Worm (Caenorhabditis elegans) whole organism, L1 larva: ENCODE measurements around the gene Y40B10A.5.
A peak's percentile ranks its signal among the peaks of the same experiment; 100 is the strongest.

Experiments
- C16A3.4 ChIP-seq: fragments of 150-350 bp; optimal IDR thresholded peaks from 2 replicates; lab custom pipeline; 2014; ENCODE audit warnings: missing biosample characterization, missing genetic modification characterization
- C34B4.2 ChIP-seq: sonication (generic microtip); optimal IDR thresholded peaks from 2 replicates; lab custom pipeline; 2017; ENCODE audit warnings: mild to moderate bottlenecking, missing genetic modification characterization, missing compliant biosample characterization
- F16B12.6 ChIP-seq: fragments of 150-350 bp; optimal IDR thresholded peaks from 2 replicates; lab custom pipeline; 2014; ENCODE audit warnings: missing biosample characterization, missing genetic modification characterization
- alr-1 ChIP-seq: fragments of 200-800 bp; sonication (Bioruptor generic); optimal IDR thresholded peaks from 2 replicates; lab custom pipeline; 2018; ENCODE audit warnings: borderline replicate concordance, mild to moderate bottlenecking, missing genetic modification characterization, missing compliant biosample characterization
- blmp-1 ChIP-seq: fragments of 150-350 bp; optimal IDR thresholded peaks from 2 replicates; lab custom pipeline; 2014; ENCODE audit warnings: missing biosample characterization, missing genetic modification characterization
- ceh-8 ChIP-seq: fragments of 200-800 bp; sonication (Bioruptor generic); optimal IDR thresholded peaks from 2 replicates; lab custom pipeline; 2018; ENCODE audit warnings: mild to moderate bottlenecking, missing genetic modification characterization, moderate library complexity, missing compliant biosample characterization
- ceh-82 ChIP-seq, 3 experiments: fragments of 150-350 bp in 1 of 3; sonication (generic microtip) in 2 of 3; optimal IDR thresholded peaks; 2 replicates each; lab custom pipeline; 2014 to 2017; ENCODE audit warnings: missing biosample characterization in 3 of 3, missing genetic modification characterization in 3 of 3
- ceh-88 ChIP-seq: fragments of 200-800 bp; sonication (Bioruptor generic); IDR thresholded peaks from 2 replicates; pipeline ENCODE4 v1.3.6; 2022; ENCODE audit warnings: missing genetic modification characterization, missing compliant biosample characterization
- ceh-90 ChIP-seq: sonication (generic microtip); optimal IDR thresholded peaks from 2 replicates; lab custom pipeline; 2016; ENCODE audit warnings: missing genetic modification characterization, missing compliant biosample characterization
- dpl-1 ChIP-seq, 3 experiments: fragments of 150-350 bp in 2 of 3; sonication (generic microtip) in 1 of 3; optimal IDR thresholded peaks; 2 replicates each; lab custom pipeline; 2014 to 2017; ENCODE audit warnings: missing biosample characterization in 3 of 3, missing genetic modification characterization in 3 of 3, missing genetic modification reagents in 3 of 3
- efl-1 ChIP-seq, 4 experiments: fragments of 150-350 bp; optimal IDR thresholded peaks in 3 of 4; peaks in 1 of 4; 1 replicate in 1 of 4; 2 replicates in 3 of 4; lab custom pipeline; 2014; ENCODE audit warnings: missing biosample characterization in 2 of 4, missing genetic modification characterization in 2 of 4, missing genetic modification reagents in 2 of 4
- efl-3 ChIP-seq: fragments of 200-800 bp; sonication (Bioruptor generic); optimal IDR thresholded peaks from 2 replicates; lab custom pipeline; 2018; ENCODE audit warnings: mild to moderate bottlenecking, missing genetic modification characterization, missing compliant biosample characterization
- egl-13 ChIP-seq: sonication (generic microtip); optimal IDR thresholded peaks from 2 replicates; lab custom pipeline; 2016; ENCODE audit warnings: missing genotype, missing genetic modification reagents, missing genetic modification characterization, missing compliant biosample characterization
- elt-3 ChIP-seq, 6 experiments: fragments of 150-350 bp in 1 of 6; sonication (generic microtip); optimal IDR thresholded peaks; 2 replicates each; lab custom pipeline; 2017 to 2018; ENCODE audit warnings: missing biosample characterization in 6 of 6, missing genetic modification characterization in 6 of 6, inconsistent platforms in 1 of 6
- ets-5 ChIP-seq: fragments of 200-800 bp; sonication (Bioruptor generic); IDR thresholded peaks from 2 replicates; pipeline ENCODE4 v1.3.6; 2022; ENCODE audit warnings: missing genetic modification characterization, missing compliant biosample characterization
- fkh-10 ChIP-seq: sonication (generic microtip); optimal IDR thresholded peaks from 2 replicates; lab custom pipeline; 2017; ENCODE audit warnings: missing biosample characterization, missing genetic modification reagents, missing genetic modification characterization
- fkh-8 ChIP-seq: sonication (generic microtip); optimal IDR thresholded peaks from 2 replicates; lab custom pipeline; 2016; ENCODE audit warnings: mild to moderate bottlenecking, missing genetic modification characterization, missing compliant biosample characterization
- fos-1 ChIP-seq: fragments of 150-350 bp; optimal IDR thresholded peaks from 2 replicates; lab custom pipeline; 2014; ENCODE audit warnings: missing biosample characterization, missing genetic modification characterization
- grh-1 ChIP-seq: fragments of 200-800 bp; sonication (Bioruptor generic); IDR thresholded peaks from 2 replicates; pipeline ENCODE4 v1.3.6; 2022; ENCODE audit warnings: missing genetic modification reagents, missing genetic modification characterization, missing compliant biosample characterization
- hlh-17 ChIP-seq: fragments of 200-800 bp; sonication (Bioruptor generic); optimal IDR thresholded peaks from 2 replicates; lab custom pipeline; 2018; ENCODE audit warnings: missing genetic modification characterization, mild to moderate bottlenecking, missing compliant biosample characterization, moderate library complexity, borderline replicate concordance
- hlh-4 ChIP-seq: sonication (generic microtip); optimal IDR thresholded peaks from 2 replicates; lab custom pipeline; 2016; ENCODE audit warnings: mild to moderate bottlenecking, missing genetic modification characterization, missing compliant biosample characterization
- hpl-2 ChIP-seq: fragments of 150-350 bp; optimal IDR thresholded peaks from 2 replicates; lab custom pipeline; 2014; ENCODE audit warnings: missing biosample characterization, missing genetic modification reagents, missing genetic modification characterization
- irx-1 ChIP-seq: sonication (generic microtip); optimal IDR thresholded peaks from 2 replicates; lab custom pipeline; 2016; ENCODE audit warnings: missing genetic modification characterization, missing compliant biosample characterization
- jun-1 ChIP-seq: fragments of 150-350 bp; optimal IDR thresholded peaks from 2 replicates; lab custom pipeline; 2014; ENCODE audit warnings: missing biosample characterization, missing genetic modification reagents, missing genetic modification characterization
- lin-15B ChIP-seq: fragments of 150-350 bp; sonication (generic microtip); optimal IDR thresholded peaks from 3 replicates; lab custom pipeline; 2014; ENCODE audit warnings: missing biosample characterization, missing genetic modification characterization
- lin-35 ChIP-seq, 2 experiments: fragments of 150-350 bp; optimal IDR thresholded peaks; 2 replicates each; lab custom pipeline; 2014; ENCODE audit warnings: missing biosample characterization in 2 of 2, missing genetic modification characterization in 2 of 2, missing genetic modification reagents in 2 of 2
- lir-3 ChIP-seq: sonication (generic microtip); optimal IDR thresholded peaks from 2 replicates; lab custom pipeline; 2016; ENCODE audit warnings: mild to moderate bottlenecking, missing genetic modification characterization, moderate library complexity, missing compliant biosample characterization; ENCODE audit not compliant: poor library complexity
- lsy-2 ChIP-seq, 2 experiments: fragments of 150-350 bp; optimal IDR thresholded peaks; 2 replicates each; lab custom pipeline; 2014; ENCODE audit warnings: missing biosample characterization in 2 of 2, missing genetic modification characterization in 2 of 2
- mef-2 ChIP-seq: fragments of 150-350 bp; optimal IDR thresholded peaks from 2 replicates; lab custom pipeline; 2014; ENCODE audit warnings: missing biosample characterization, missing genetic modification characterization
- nhr-12 ChIP-seq: sonication (generic microtip); optimal IDR thresholded peaks from 2 replicates; lab custom pipeline; 2017; ENCODE audit warnings: missing biosample characterization, missing genetic modification characterization
- nhr-19 ChIP-seq: fragments of 200-800 bp; sonication (Bioruptor generic); conservative IDR thresholded peaks from 2 replicates; pipeline ENCODE4 v1.3.6; 2022; ENCODE audit warnings: missing genetic modification characterization, missing compliant biosample characterization
- nhr-20 ChIP-seq: sonication (generic microtip); optimal IDR thresholded peaks from 2 replicates; lab custom pipeline; 2016; ENCODE audit warnings: mild to moderate bottlenecking, missing genetic modification characterization, missing compliant biosample characterization
- nhr-237 ChIP-seq: fragments of 150-350 bp; optimal IDR thresholded peaks from 2 replicates; lab custom pipeline; 2014; ENCODE audit warnings: missing biosample characterization, missing genetic modification characterization
- nhr-28 ChIP-seq: fragments of 150-350 bp; optimal IDR thresholded peaks from 2 replicates; lab custom pipeline; 2014; ENCODE audit warnings: missing biosample characterization, missing genetic modification characterization
- nhr-71 ChIP-seq: sonication (generic microtip); optimal IDR thresholded peaks from 2 replicates; lab custom pipeline; 2016; ENCODE audit warnings: mild to moderate bottlenecking, missing genetic modification characterization, moderate library complexity, missing compliant biosample characterization
- nhr-85 ChIP-seq: sonication (generic microtip); peaks from one replicate; lab custom pipeline; 2016; ENCODE audit warnings: missing genetic modification characterization, inconsistent platforms, missing compliant biosample characterization
- nhr-90 ChIP-seq: sonication (generic microtip); optimal IDR thresholded peaks from 2 replicates; lab custom pipeline; 2016; ENCODE audit warnings: mild to moderate bottlenecking, missing genetic modification characterization, missing compliant biosample characterization; ENCODE audit not compliant: poor library complexity
- pax-3 ChIP-seq: fragments of 200-800 bp; sonication (Bioruptor generic); optimal IDR thresholded peaks from 2 replicates; lab custom pipeline; 2018; ENCODE audit warnings: mild to moderate bottlenecking, missing genetic modification characterization, moderate library complexity, missing compliant biosample characterization
- pqm-1 ChIP-seq: sonication (generic microtip); optimal IDR thresholded peaks from 3 replicates; lab custom pipeline; 2017; ENCODE audit warnings: missing biosample characterization, missing genetic modification characterization
- rnt-1 ChIP-seq: sonication (generic microtip); optimal IDR thresholded peaks from 2 replicates; lab custom pipeline; 2016; ENCODE audit warnings: mild to moderate bottlenecking, missing genetic modification characterization, moderate library complexity, missing compliant biosample characterization
- skn-1 ChIP-seq: fragments of 150-350 bp; optimal IDR thresholded peaks from 2 replicates; lab custom pipeline; 2014; ENCODE audit warnings: missing biosample characterization, missing genetic modification characterization
- snpc-4 ChIP-seq: fragments of 150-350 bp; optimal IDR thresholded peaks from 2 replicates; lab custom pipeline; 2014; ENCODE audit warnings: missing biosample characterization, missing genetic modification characterization
- snu-23 ChIP-seq: sonication (generic microtip); optimal IDR thresholded peaks from 2 replicates; lab custom pipeline; 2016; ENCODE audit warnings: missing genetic modification characterization, missing compliant biosample characterization
- sox-4 ChIP-seq: sonication (generic microtip); optimal IDR thresholded peaks from 2 replicates; lab custom pipeline; 2016; ENCODE audit warnings: missing genetic modification characterization, missing compliant biosample characterization
- sptf-1 ChIP-seq: fragments of 150-350 bp; optimal IDR thresholded peaks from 2 replicates; lab custom pipeline; 2014; ENCODE audit warnings: missing biosample characterization, missing genetic modification characterization
- tbx-2 ChIP-seq: sonication (generic microtip); optimal IDR thresholded peaks from 2 replicates; lab custom pipeline; 2016; ENCODE audit warnings: missing genetic modification characterization, missing compliant biosample characterization
- unc-30 ChIP-seq: sonication (generic microtip); optimal IDR thresholded peaks from 2 replicates; lab custom pipeline; 2017; ENCODE audit warnings: missing biosample characterization, missing genetic modification characterization
- unc-62 ChIP-seq: fragments of 150-350 bp; optimal IDR thresholded peaks from 2 replicates; lab custom pipeline; 2014; ENCODE audit warnings: missing biosample characterization, missing genetic modification reagents, missing genetic modification characterization
- vab-15 ChIP-seq: sonication (generic microtip); optimal IDR thresholded peaks from 2 replicates; lab custom pipeline; 2017; ENCODE audit warnings: missing genotype, mild to moderate bottlenecking, missing genetic modification characterization, missing compliant biosample characterization
- zip-4 ChIP-seq: fragments of 200-800 bp; sonication (Bioruptor generic); optimal IDR thresholded peaks from 2 replicates; lab custom pipeline; 2018; ENCODE audit warnings: mild to moderate bottlenecking, missing genetic modification characterization, moderate library complexity, missing compliant biosample characterization
- ztf-11 ChIP-seq, 2 experiments: sonication (generic microtip); optimal IDR thresholded peaks; 2 replicates each; lab custom pipeline; 2016 to 2017; ENCODE audit warnings: missing genetic modification characterization in 2 of 2, missing biosample characterization in 1 of 2, missing compliant biosample characterization in 1 of 2
- ztf-4 ChIP-seq: fragments of 150-350 bp; optimal IDR thresholded peaks from 2 replicates; lab custom pipeline; 2014; ENCODE audit warnings: missing biosample characterization, missing genetic modification characterization

The Y40B10A.5 gene

ce11 chrV:2066780-2067179 lies 20.9 kb upstream of the Y40B10A.5 start, which contains the start of gene nhr-86:
nhr-86 (minus strand) TSS chrV:2066850.
- no peak for TF ChIP-seq hpl-2 (GFP tag; lab: Kevin White, UChicago)
- TF ChIP-seq blmp-1 (tag; lab: Kevin White, UChicago): peak; percentile 54
- peak; percentile 27 for TF ChIP-seq nhr-20 (tag; lab: Kevin White, UChicago)
- TF ChIP-seq lir-3 (tag; lab: Kevin White, UChicago): no peak
- TF ChIP-seq ceh-8: no peak
- no peak for TF ChIP-seq efl-3 (GFP tag; lab: Kevin White, UChicago)
- TF ChIP-seq fos-1 (tag; lab: Kevin White, UChicago): no peak
- no peak for TF ChIP-seq zip-4 (GFP tag; lab: Kevin White, UChicago)
- no peak for TF ChIP-seq ceh-90
- TF ChIP-seq jun-1 (tag; lab: Kevin White, UChicago): no peak
- TF ChIP-seq pqm-1 (tag; lab: Kevin White, UChicago): no peak
- TF ChIP-seq lin-15B (tag; lab: Kevin White, UChicago): no peak
- no peak for TF ChIP-seq mef-2 (tag; lab: Kevin White, UChicago)
- no peak for TF ChIP-seq ceh-88 (GFP tag; lab: Robert Waterston, UW)
- TF ChIP-seq unc-30 (tag; lab: Kevin White, UChicago): no peak
- no peak for TF ChIP-seq tbx-2 (tag; lab: Kevin White, UChicago)
- no peak for TF ChIP-seq elt-3 (tag; optimal IDR thresholded peaks at IDR 0.05; lab: Kevin White, UChicago)
- TF ChIP-seq unc-62: no peak
- TF ChIP-seq vab-15 (tag; lab: Kevin White, UChicago): no peak
- TF ChIP-seq nhr-28: no peak
- TF ChIP-seq egl-13 (tag; lab: Kevin White, UChicago): no peak
- TF ChIP-seq nhr-19: no peak
- no peak for TF ChIP-seq C34B4.2
- TF ChIP-seq nhr-71 (tag; lab: Kevin White, UChicago): no peak
- TF ChIP-seq skn-1 (tag; lab: Kevin White, UChicago): peak; percentile 22
- no peak for TF ChIP-seq nhr-90 (tag; lab: Kevin White, UChicago)
- peak; percentile 39 for TF ChIP-seq snu-23
- no peak for TF ChIP-seq dpl-1 (GFP tag; optimal IDR thresholded peaks at IDR 0.05; lab: Kevin White, UChicago)
- TF ChIP-seq hlh-4 (tag; lab: Kevin White, UChicago): no peak
- TF ChIP-seq snpc-4 (tag; lab: Kevin White, UChicago): no peak
- TF ChIP-seq nhr-237: no peak
- peak in 1 of 2 experiments; percentile 33 for TF ChIP-seq lin-35 (GFP tag; optimal IDR thresholded peaks at IDR 0.05; lab: Kevin White, UChicago)
- no peak for TF ChIP-seq alr-1 (tag; lab: Kevin White, UChicago)
- TF ChIP-seq fkh-8 (tag; lab: Kevin White, UChicago): no peak
- no peak for TF ChIP-seq hlh-17 (GFP tag; lab: Kevin White, UChicago)
- no peak for TF ChIP-seq grh-1 (GFP tag; lab: Robert Waterston, UW)
- TF ChIP-seq fkh-10: no peak
- no peak for TF ChIP-seq irx-1
- no peak for TF ChIP-seq lsy-2 (tag; optimal IDR thresholded peaks at IDR 0.05; lab: Kevin White, UChicago)
- TF ChIP-seq sox-4 (tag; lab: Kevin White, UChicago): no peak
- TF ChIP-seq ceh-82 (tag; optimal IDR thresholded peaks at IDR 0.05; lab: Kevin White, UChicago): no peak
- TF ChIP-seq ztf-4 (tag; lab: Kevin White, UChicago): no peak
- no peak for TF ChIP-seq rnt-1 (tag; lab: Kevin White, UChicago)
- no peak for TF ChIP-seq ztf-11 (tag; optimal IDR thresholded peaks at IDR 0.05; lab: Kevin White, UChicago)
- no peak for TF ChIP-seq F16B12.6 (tag; lab: Kevin White, UChicago)
- peak; percentile 31 for TF ChIP-seq nhr-85 (tag; lab: Kevin White, UChicago)
- no peak for TF ChIP-seq efl-1 (optimal IDR thresholded peaks at IDR 0.05; lab: Kevin White, UChicago)
- TF ChIP-seq efl-1 (GFP tag; optimal IDR thresholded peaks at IDR 0.05 in 1 of 2; lab: Kevin White, UChicago): no peak
- no peak for TF ChIP-seq ets-5 (GFP tag; lab: Robert Waterston, UW)
- no peak for TF ChIP-seq nhr-12 (tag; lab: Kevin White, UChicago)
- TF ChIP-seq pax-3 (tag; lab: Kevin White, UChicago): no peak
- TF ChIP-seq sptf-1 (tag; lab: Kevin White, UChicago): no peak
- no peak for TF ChIP-seq C16A3.4
